Fruit fly (Drosophila melanogaster) whole organism, embryonic: Measurements from ENCODE around the gene dsf.

Source experiments
- Adf1 ChIP-seq: fragments of 200-800 bp; sonication (Bioruptor generic); IDR thresholded peaks from 2 replicates; pipeline ENCODE4 v1.3.6; 2022; ENCODE audit warnings: missing biosample characterization, missing genetic modification characterization
- Atf6 ChIP-seq: fragments of 200-800 bp; sonication (Bioruptor generic); IDR thresholded peaks from 2 replicates; pipeline ENCODE4 v1.3.6; 2022; ENCODE audit warnings: missing biosample characterization, missing genetic modification characterization
- CG10274 ChIP-seq: fragments of 200-800 bp; sonication (Bioruptor generic); optimal IDR thresholded peaks from 3 replicates; lab custom pipeline; 2017; ENCODE audit warnings: missing biosample characterization, mild to moderate bottlenecking, missing genetic modification characterization
- CG10366 ChIP-seq: fragments of 200-800 bp; sonication (Bioruptor generic); IDR thresholded peaks from 2 replicates; pipeline ENCODE4 v1.3.6; 2022; ENCODE audit warnings: missing biosample characterization, missing genetic modification characterization
- CG10979 ChIP-seq: fragments of 200-800 bp; sonication (Bioruptor generic); optimal IDR thresholded peaks from 2 replicates; lab custom pipeline; 2018; ENCODE audit warnings: missing biosample characterization, mild to moderate bottlenecking, missing genetic modification characterization, moderate library complexity
- CG11093 ChIP-seq: fragments of 200-800 bp; sonication (Bioruptor generic); IDR thresholded peaks from 3 replicates; pipeline ENCODE4 v1.3.6; 2022; ENCODE audit warnings: missing biosample characterization, missing genetic modification characterization
- CG11560 ChIP-seq: fragments of 200-800 bp; sonication (Bioruptor generic); IDR thresholded peaks from 3 replicates; pipeline ENCODE4 v1.3.6; 2022; ENCODE audit warnings: missing biosample characterization, missing genetic modification characterization
- CG12155 ChIP-seq: fragments of 200-800 bp; sonication (Bioruptor generic); optimal IDR thresholded peaks from 3 replicates; lab custom pipeline; 2016; ENCODE audit warnings: missing biosample characterization, missing genetic modification characterization
- CG12744 ChIP-seq: fragments of 200-800 bp; sonication (Bioruptor generic); optimal IDR thresholded peaks from 2 replicates; lab custom pipeline; 2016; ENCODE audit warnings: missing biosample characterization, missing genetic modification characterization
- CG13296 ChIP-seq: fragments of 200-800 bp; sonication (Bioruptor generic); optimal IDR thresholded peaks from 3 replicates; lab custom pipeline; 2018; ENCODE audit warnings: missing biosample characterization, mild to moderate bottlenecking, missing genetic modification characterization
- CG14667 ChIP-seq: fragments of 200-800 bp; sonication (Bioruptor generic); IDR thresholded peaks from 2 replicates; pipeline ENCODE4 v1.3.6; 2022; ENCODE audit warnings: missing biosample characterization, missing genetic modification characterization
- CG1647 ChIP-seq: fragments of 200-800 bp; sonication (Bioruptor generic); optimal IDR thresholded peaks from 3 replicates; lab custom pipeline; 2016; ENCODE audit warnings: missing biosample characterization, missing genetic modification characterization
- CG16815 ChIP-seq: fragments of 200-800 bp; sonication (Bioruptor generic); optimal IDR thresholded peaks from 3 replicates; lab custom pipeline; 2017; ENCODE audit warnings: missing biosample characterization, mild to moderate bottlenecking, missing genetic modification characterization
- CG17802 ChIP-seq: fragments of 200-800 bp; sonication (Bioruptor generic); optimal IDR thresholded peaks from 2 replicates; lab custom pipeline; 2018; ENCODE audit warnings: missing biosample characterization, mild to moderate bottlenecking, missing genetic modification characterization, moderate library complexity
- CG1792 ChIP-seq: fragments of 200-800 bp; sonication (Bioruptor generic); optimal IDR thresholded peaks from 2 replicates; lab custom pipeline; 2016; ENCODE audit warnings: missing biosample characterization, missing genetic modification characterization
- CG18764 ChIP-seq: fragments of 200-800 bp; sonication (Bioruptor generic); optimal IDR thresholded peaks from 3 replicates; lab custom pipeline; 2016; ENCODE audit warnings: missing biosample characterization, missing genetic modification characterization
- CG2202 ChIP-seq: fragments of 200-800 bp; sonication (Bioruptor generic); optimal IDR thresholded peaks from 2 replicates; lab custom pipeline; 2018; ENCODE audit warnings: missing biosample characterization, mild to moderate bottlenecking, missing genetic modification characterization
- CG8765 ChIP-seq: fragments of 200-800 bp; sonication (Bioruptor generic); IDR thresholded peaks from 2 replicates; pipeline ENCODE4 v1.3.6; 2022; ENCODE audit warnings: missing biosample characterization, missing genetic modification characterization
- CG9727 ChIP-seq: fragments of 200-800 bp; sonication (Bioruptor generic); optimal IDR thresholded peaks from 3 replicates; lab custom pipeline; 2017; ENCODE audit warnings: missing biosample characterization, mild to moderate bottlenecking, missing genetic modification characterization
- CG9797 ChIP-seq: fragments of 200-800 bp; sonication (Bioruptor generic); optimal IDR thresholded peaks from 3 replicates; lab custom pipeline; 2018; ENCODE audit warnings: missing biosample characterization, mild to moderate bottlenecking, missing genetic modification characterization
- CG9876 ChIP-seq: fragments of 200-800 bp; sonication (Bioruptor generic); optimal IDR thresholded peaks from 2 replicates; lab custom pipeline; 2016; ENCODE audit warnings: missing biosample characterization, missing genetic modification characterization
- Dad ChIP-seq: fragments of 200-800 bp; sonication (Bioruptor generic); optimal IDR thresholded peaks from 3 replicates; lab custom pipeline; 2016; ENCODE audit warnings: missing biosample characterization, missing genetic modification characterization
- Fer3 ChIP-seq: fragments of 200-800 bp; sonication (Bioruptor generic); optimal IDR thresholded peaks from 2 replicates; lab custom pipeline; 2018; ENCODE audit warnings: missing biosample characterization, mild to moderate bottlenecking, missing genetic modification characterization, moderate library complexity
- HLH3B ChIP-seq: fragments of 200-800 bp; sonication (Bioruptor generic); IDR thresholded peaks from 2 replicates; pipeline ENCODE4 v1.3.6; 2022; ENCODE audit warnings: missing biosample characterization, missing genetic modification characterization
- Hr39 ChIP-seq: fragments of >200 bp; optimal IDR thresholded peaks from 2 replicates; lab custom pipeline; 2017
- Med ChIP-seq: fragments of 200-800 bp; sonication (Bioruptor generic); peaks from one replicate; lab custom pipeline; 2016; ENCODE audit warnings: missing biosample characterization, missing genetic modification characterization, mild to moderate bottlenecking, inconsistent platforms, moderate library complexity
- Mes4 ChIP-seq: fragments of 200-800 bp; sonication (Bioruptor generic); optimal IDR thresholded peaks from 2 replicates; lab custom pipeline; 2016; ENCODE audit warnings: missing biosample characterization, missing genetic modification characterization
- Oaz ChIP-seq: fragments of 200-800 bp; sonication (Bioruptor generic); IDR thresholded peaks from 2 replicates; pipeline ENCODE4 v1.3.6; 2022; ENCODE audit warnings: missing biosample characterization, missing genetic modification characterization
- Pdp1 ChIP-seq, 2 experiments: fragments of 200-800 bp; sonication (Bioruptor generic); optimal IDR thresholded peaks; 3 replicates each; lab custom pipeline; 2016; ENCODE audit warnings: missing biosample characterization in 2 of 2, missing genetic modification characterization in 2 of 2, mild to moderate bottlenecking in 1 of 2, moderate library complexity in 1 of 2
- corto ChIP-seq: fragments of 200-800 bp; sonication (Bioruptor generic); optimal IDR thresholded peaks from 2 replicates; lab custom pipeline; 2016; ENCODE audit warnings: missing biosample characterization, mild to moderate bottlenecking, missing genetic modification characterization, moderate library complexity
- croc ChIP-seq: fragments of 200-800 bp; sonication (Bioruptor generic); conservative IDR thresholded peaks from 3 replicates; pipeline ENCODE4 v1.3.6; 2022; ENCODE audit warnings: missing biosample characterization, missing genetic modification characterization
- cwo ChIP-seq: fragments of 200-800 bp; sonication (Bioruptor generic); optimal IDR thresholded peaks from 3 replicates; lab custom pipeline; 2017; ENCODE audit warnings: missing biosample characterization, missing genetic modification characterization, mild to moderate bottlenecking, moderate library complexity, missing genetic modification reagents
- dpn ChIP-seq, 2 experiments: fragments of 200-800 bp; sonication (Bioruptor generic); optimal IDR thresholded peaks; 3 replicates each; lab custom pipeline; 2016; ENCODE audit warnings: missing biosample characterization in 2 of 2, missing genetic modification characterization in 2 of 2
- exex ChIP-seq: fragments of 200-800 bp; sonication (Bioruptor generic); optimal IDR thresholded peaks from 4 replicates; lab custom pipeline; 2018; ENCODE audit warnings: missing biosample characterization, mild to moderate bottlenecking, missing genetic modification characterization, moderate library complexity
- ftz-f1 ChIP-seq: fragments of 200-800 bp; sonication (Bioruptor generic); optimal IDR thresholded peaks from 2 replicates; lab custom pipeline; 2016; ENCODE audit warnings: missing biosample characterization, missing genetic modification characterization
- gem ChIP-seq: fragments of 200-800 bp; sonication (Bioruptor generic); optimal IDR thresholded peaks from 2 replicates; lab custom pipeline; 2019; ENCODE audit warnings: missing biosample characterization, mild to moderate bottlenecking, missing genetic modification characterization, moderate library complexity
- inv ChIP-seq: fragments of 200-800 bp; sonication (Bioruptor generic); IDR thresholded peaks from 2 replicates; pipeline ENCODE4 v1.3.6; 2022; ENCODE audit warnings: missing biosample characterization, missing genetic modification characterization; ENCODE audit not compliant: partially characterized antibody
- jigr1 ChIP-seq: fragments of 200-800 bp; sonication (Bioruptor generic); IDR thresholded peaks from 3 replicates; pipeline ENCODE4 v1.3.6; 2022; ENCODE audit warnings: missing biosample characterization, missing genetic modification characterization
- ken ChIP-seq: fragments of 200-800 bp; sonication (Bioruptor generic); IDR thresholded peaks from 3 replicates; pipeline ENCODE4 v1.3.6; 2022; ENCODE audit warnings: missing biosample characterization, missing genetic modification characterization
- klu ChIP-seq: fragments of 200-800 bp; sonication (Bioruptor generic); IDR thresholded peaks from 2 replicates; pipeline ENCODE4 v1.3.6; 2022; ENCODE audit warnings: missing biosample characterization, missing genetic modification characterization
- kni ChIP-seq: fragments of 200-800 bp; sonication (Bioruptor generic); optimal IDR thresholded peaks from 3 replicates; lab custom pipeline; 2017; ENCODE audit warnings: mild to moderate bottlenecking, missing biosample characterization, missing genetic modification reagents, missing genetic modification characterization
- nerfin-1 ChIP-seq: fragments of 200-800 bp; sonication (Bioruptor generic); optimal IDR thresholded peaks from 3 replicates; lab custom pipeline; 2019; ENCODE audit warnings: missing biosample characterization, mild to moderate bottlenecking, missing genetic modification characterization, moderate library complexity
- pho ChIP-seq: fragments of 200-800 bp; sonication (Bioruptor generic); optimal IDR thresholded peaks from 2 replicates; lab custom pipeline; 2016; ENCODE audit warnings: missing biosample characterization, missing genetic modification characterization
- run ChIP-seq: fragments of 200-800 bp; sonication (Bioruptor generic); optimal IDR thresholded peaks from 3 replicates; lab custom pipeline; 2018; ENCODE audit warnings: missing biosample characterization, mild to moderate bottlenecking, missing genetic modification characterization
- sc ChIP-seq, 3 experiments: fragments of >200 bp in 2 of 3; fragments of 200-800 bp in 1 of 3; sonication (Bioruptor generic) in 1 of 3; optimal IDR thresholded peaks; 2 replicates in 2 of 3; 3 replicates in 1 of 3; lab custom pipeline; 2017; ENCODE audit warnings: mild to moderate bottlenecking in 1 of 3, missing biosample characterization in 1 of 3, missing genetic modification characterization in 1 of 3, missing genetic modification reagents in 1 of 3
- shn ChIP-seq: fragments of 200-800 bp; sonication (Bioruptor generic); optimal IDR thresholded peaks from 3 replicates; lab custom pipeline; 2016; ENCODE audit warnings: missing biosample characterization, missing genetic modification characterization
- tin ChIP-seq: fragments of 200-800 bp; sonication (Bioruptor generic); optimal IDR thresholded peaks from 3 replicates; lab custom pipeline; 2016; ENCODE audit warnings: missing biosample characterization, missing genetic modification characterization
- tio ChIP-seq: fragments of 200-800 bp; sonication (Bioruptor generic); optimal IDR thresholded peaks from 2 replicates; lab custom pipeline; 2017; ENCODE audit warnings: missing biosample characterization, missing genetic modification characterization, inconsistent platforms
- toy ChIP-seq: fragments of 200-800 bp; sonication (Bioruptor generic); IDR thresholded peaks from 2 replicates; pipeline ENCODE4 v1.3.6; 2022; ENCODE audit warnings: missing biosample characterization, missing genetic modification characterization

dsf gene

DNA sequence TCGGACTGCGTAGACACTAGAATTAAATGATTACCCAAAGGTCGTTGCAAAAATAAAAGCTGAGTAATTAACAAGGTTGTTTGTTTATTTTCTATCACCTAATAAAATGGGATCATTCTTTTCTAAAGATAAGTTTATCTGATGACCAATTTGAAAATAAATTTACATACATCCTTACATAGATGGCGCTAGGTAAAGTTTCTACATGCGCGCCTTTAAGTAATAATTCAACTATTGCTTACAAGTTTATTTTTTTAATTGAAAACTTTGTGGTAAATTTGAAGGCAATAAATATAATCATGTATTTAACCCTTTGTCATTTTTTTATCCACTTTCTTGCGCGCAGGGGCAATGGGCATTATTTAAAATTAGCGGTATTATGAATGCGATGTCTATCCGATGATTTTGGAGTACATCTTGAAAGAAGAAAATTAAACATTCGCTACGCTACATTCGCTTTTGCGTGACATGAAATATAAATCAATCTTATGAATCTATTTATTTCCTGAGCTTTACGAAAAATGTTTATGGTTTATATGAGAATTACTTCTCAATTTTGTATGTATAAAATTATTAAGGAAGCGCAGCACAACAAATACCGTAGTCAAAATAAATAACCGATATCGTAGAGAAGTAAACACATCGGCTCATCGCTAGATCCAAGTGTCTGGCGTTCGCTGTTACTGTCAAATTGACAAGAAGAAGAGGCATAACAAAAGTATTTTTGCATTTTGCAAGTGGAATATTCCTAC lies 23.2 kb downstream of the dsf start, which contains the start of gene CG9044 (continued):
- TF ChIP-seq Oaz (GFP tag; lab: Robert Waterston, UW) (no peak), Adf1 (GFP tag; lab: Robert Waterston, UW) (no peak), Atf6 (GFP tag; lab: Robert Waterston, UW) (no peak), CG9727 (GFP tag; lab: Kevin White, UChicago) (peak; percentile 60), CG16815 (GFP tag; lab: Kevin White, UChicago) (peak; percentile 21), Mes4 (GFP tag; lab: Kevin White, UChicago) (no peak), CG10274 (no peak), shn (GFP tag; lab: Kevin White, UChicago) (peak; percentile 57), CG1792 (GFP tag; lab: Kevin White, UChicago) (peak; percentile 43), dpn (GFP tag; optimal IDR thresholded peaks at IDR 0.05; lab: Kevin White, UChicago) (peak; percentile 59 to 72), Fer3 (tag; lab: Kevin White, UChicago) (no peak), CG12155 (GFP tag; lab: Kevin White, UChicago) (peak; percentile 57), ken (GFP tag; lab: Robert Waterston, UW) (0 out of 3 replicates have a peak, but pooled peaks have one; percentile 28), CG1647 (peak; percentile 68), CG13296 (GFP tag; lab: Kevin White, UChicago) (no peak), Dad (GFP tag; lab: Kevin White, UChicago) (peak; percentile 59), gem (tag; lab: Kevin White, UChicago) (no peak), run (tag; lab: Kevin White, UChicago) (no peak), Med (GFP tag; lab: Kevin White, UChicago) (peak; percentile 93), croc (GFP tag; lab: Robert Waterston, UW) (peak; percentile 28; the same call in 1 of the 3 replicates), CG9876 (GFP tag; lab: Kevin White, UChicago) (peak; percentile 38), CG9797 (GFP tag; lab: Kevin White, UChicago) (no peak), pho (peak; percentile 76), sc (optimal IDR thresholded peaks at IDR 0.05; lab: Kevin White, UChicago) (no peak), sc (GFP tag; optimal IDR thresholded peaks at IDR 0.05; lab: Kevin White, UChicago) (peak; percentile 1), nerfin-1 (tag; lab: Kevin White, UChicago) (no peak), CG12744 (GFP tag; lab: Kevin White, UChicago) (no peak), CG10366 (GFP tag; lab: Robert Waterston, UW) (0 out of 2 replicates have a peak, but pooled peaks have one; percentile 40), CG11093 (peak; percentile 24; the same call in 1 of the 3 replicates), tin (peak; percentile 36), ftz-f1 (GFP tag; lab: Kevin White, UChicago) (no peak), toy (GFP tag; lab: Robert Waterston, UW) (no peak), CG2202 (no peak), CG14667 (GFP tag; lab: Robert Waterston, UW) (no peak), CG18764 (GFP tag; lab: Kevin White, UChicago) (peak; percentile 31), inv (GFP tag; lab: Robert Waterston, UW) (peak; percentile 91), CG11560 (tag; lab: Robert Waterston, UW) (0 out of 3 replicates have a peak, but pooled peaks have one; percentile 6), CG17802 (tag; lab: Kevin White, UChicago) (peak; percentile 27), HLH3B (no peak), CG10979 (peak; percentile 21), jigr1 (GFP tag; lab: Robert Waterston, UW) (0 out of 3 replicates have a peak, but pooled peaks have one; percentile 23), Pdp1 (GFP tag; optimal IDR thresholded peaks at IDR 0.05; lab: Kevin White, UChicago) (peak; percentile 67 to 69), tio (GFP tag; lab: Kevin White, UChicago) (peak; percentile 62), corto (no peak), Hr39 (lab: Kevin White, UChicago) (no peak), exex (tag; lab: Kevin White, UChicago) (no peak), kni (GFP tag; lab: Kevin White, UChicago) (no peak), cwo (no peak), klu (peak; percentile 42; the same call in 1 of the 2 replicates), CG8765 (GFP tag; lab: Robert Waterston, UW) (0 out of 2 replicates have a peak, but pooled peaks have one; percentile 22)
